Worm (Caenorhabditis elegans) whole organism, young adult: Measurements from ENCODE around the gene F08B12.11.
A peak's percentile ranks its signal among the peaks of the same experiment; 100 is the strongest.

Experiments used
- B0261.1 ChIP-seq: sonication (generic microtip); optimal IDR thresholded peaks from 2 replicates; lab custom pipeline; 2016; ENCODE audit warnings: mild to moderate bottlenecking, missing genetic modification characterization, moderate library complexity, missing compliant biosample characterization
- C17E4.6 ChIP-seq: fragments of 200-800 bp; sonication (Bioruptor generic); IDR thresholded peaks from 2 replicates; pipeline ENCODE4 v1.3.6; 2022; ENCODE audit warnings: missing genetic modification reagents, missing genetic modification characterization, missing compliant biosample characterization
- D2030.7 ChIP-seq: fragments of 200-800 bp; sonication (Bioruptor generic); IDR thresholded peaks from 2 replicates; pipeline ENCODE4 v1.3.6; 2022; ENCODE audit warnings: missing genetic modification reagents, missing genetic modification characterization, missing compliant biosample characterization
- F33H1.4 ChIP-seq: fragments of 200-800 bp; sonication (Bioruptor generic); IDR thresholded peaks from 2 replicates; pipeline ENCODE4 v1.3.6; 2022; ENCODE audit warnings: missing genetic modification reagents, missing genetic modification characterization, missing compliant biosample characterization
- F37B4.10 ChIP-seq: fragments of 200-800 bp; sonication (Bioruptor generic); IDR thresholded peaks from 2 replicates; pipeline ENCODE4 v1.3.6; 2022; ENCODE audit warnings: missing genetic modification characterization, missing compliant biosample characterization
- F52B5.7 ChIP-seq: sonication (generic microtip); optimal IDR thresholded peaks from 2 replicates; lab custom pipeline; 2016; ENCODE audit warnings: mild to moderate bottlenecking, missing genetic modification characterization, missing compliant biosample characterization
- F57A8.1 ChIP-seq: fragments of 200-800 bp; sonication (Bioruptor generic); optimal IDR thresholded peaks from 2 replicates; lab custom pipeline; 2018; ENCODE audit warnings: mild to moderate bottlenecking, missing genetic modification characterization, moderate library complexity, missing compliant biosample characterization
- K11D2.4 ChIP-seq: fragments of 200-800 bp; sonication (Bioruptor generic); IDR thresholded peaks from 2 replicates; pipeline ENCODE4 v1.3.6; 2022; ENCODE audit warnings: missing genetic modification reagents, missing genetic modification characterization, missing compliant biosample characterization
- K12H6.12 ChIP-seq: fragments of 200-800 bp; sonication (Bioruptor generic); optimal IDR thresholded peaks from 2 replicates; lab custom pipeline; 2018; ENCODE audit warnings: mild to moderate bottlenecking, missing genetic modification characterization, missing compliant biosample characterization
- T26A5.8 ChIP-seq: sonication (generic microtip); optimal IDR thresholded peaks from 2 replicates; lab custom pipeline; 2016; ENCODE audit warnings: missing genetic modification characterization, missing compliant biosample characterization
- Y56A3A.18 ChIP-seq: fragments of 200-800 bp; sonication (Bioruptor generic); IDR thresholded peaks from 2 replicates; pipeline ENCODE4 v1.3.6; 2022; ENCODE audit warnings: missing genetic modification reagents, missing genetic modification characterization, missing compliant biosample characterization
- attf-3 ChIP-seq: fragments of 200-800 bp; sonication (Bioruptor generic); conservative IDR thresholded peaks from 2 replicates; pipeline ENCODE4 v1.3.6; 2022; ENCODE audit warnings: missing genetic modification reagents, missing genetic modification characterization, missing compliant biosample characterization
- bed-1 ChIP-seq: fragments of 200-800 bp; sonication (Bioruptor generic); IDR thresholded peaks from 2 replicates; pipeline ENCODE4 v1.3.6; 2022; ENCODE audit warnings: missing genetic modification reagents, missing genetic modification characterization, missing compliant biosample characterization
- ccch-3 ChIP-seq: fragments of 200-800 bp; sonication (Bioruptor generic); optimal IDR thresholded peaks from 2 replicates; lab custom pipeline; 2018; ENCODE audit warnings: mild to moderate bottlenecking, missing genetic modification characterization, missing compliant biosample characterization
- cebp-2 ChIP-seq: fragments of 200-800 bp; sonication (Bioruptor generic); IDR thresholded peaks from 2 replicates; pipeline ENCODE4 v1.3.6; 2022; ENCODE audit warnings: missing genetic modification characterization, missing compliant biosample characterization
- ceh-91 ChIP-seq: fragments of 200-800 bp; sonication (Bioruptor generic); IDR thresholded peaks from 2 replicates; pipeline ENCODE4 v1.3.6; 2022; ENCODE audit warnings: missing genetic modification reagents, missing genetic modification characterization, missing compliant biosample characterization
- die-1 ChIP-seq: sonication (generic microtip); optimal IDR thresholded peaks from 2 replicates; lab custom pipeline; 2016; ENCODE audit warnings: missing genotype, mild to moderate bottlenecking, missing genetic modification characterization, missing compliant biosample characterization
- dpl-1 ChIP-seq: fragments of 150-350 bp; optimal IDR thresholded peaks from 2 replicates; lab custom pipeline; 2014; ENCODE audit warnings: missing biosample characterization, missing genetic modification reagents, missing genetic modification characterization
- egl-44 ChIP-seq: fragments of 200-800 bp; sonication (Bioruptor generic); IDR thresholded peaks from 2 replicates; pipeline ENCODE4 v1.3.6; 2022; ENCODE audit warnings: missing genetic modification reagents, missing genetic modification characterization, missing compliant biosample characterization
- him-1 ChIP-seq: sonication (generic microtip); optimal IDR thresholded peaks from 2 replicates; lab custom pipeline; 2016; ENCODE audit warnings: missing genotype, missing genetic modification reagents, missing genetic modification characterization, missing compliant biosample characterization
- hlh-26 ChIP-seq: fragments of 200-800 bp; sonication (Bioruptor generic); conservative IDR thresholded peaks from 2 replicates; pipeline ENCODE4 v1.3.6; 2022; ENCODE audit warnings: missing genetic modification reagents, missing genetic modification characterization, missing compliant biosample characterization
- let-526 ChIP-seq: fragments of 200-800 bp; sonication (Bioruptor generic); IDR thresholded peaks from 2 replicates; pipeline ENCODE4 v1.3.6; 2022; ENCODE audit warnings: missing genetic modification reagents, missing genetic modification characterization, missing compliant biosample characterization
- madf-10 ChIP-seq: sonication (generic microtip); optimal IDR thresholded peaks from 2 replicates; lab custom pipeline; 2016; ENCODE audit warnings: mild to moderate bottlenecking, missing genetic modification characterization, missing compliant biosample characterization
- madf-3 ChIP-seq: fragments of 200-800 bp; sonication (Bioruptor generic); IDR thresholded peaks from 2 replicates; pipeline ENCODE4 v1.3.6; 2022; ENCODE audit warnings: missing genetic modification reagents, missing genetic modification characterization, missing compliant biosample characterization
- madf-6 ChIP-seq: fragments of 200-800 bp; sonication (Bioruptor generic); IDR thresholded peaks from 2 replicates; pipeline ENCODE4 v1.3.6; 2022; ENCODE audit warnings: missing genetic modification reagents, missing genetic modification characterization, missing compliant biosample characterization
- mcd-1 ChIP-seq: fragments of 200-800 bp; sonication (Bioruptor generic); IDR thresholded peaks from 2 replicates; pipeline ENCODE4 v1.3.6; 2022; ENCODE audit warnings: missing genetic modification reagents, missing genetic modification characterization, missing compliant biosample characterization
- nfya-1 ChIP-seq: sonication (generic microtip); optimal IDR thresholded peaks from 2 replicates; lab custom pipeline; 2017; ENCODE audit warnings: antibody characterized with exemption, missing compliant biosample characterization, missing genetic modification characterization, borderline replicate concordance; ENCODE audit not compliant: insufficient read depth
- nfya-2 ChIP-seq: fragments of 200-800 bp; sonication (Bioruptor generic); IDR thresholded peaks from 2 replicates; pipeline ENCODE4 v1.3.6; 2022; ENCODE audit warnings: missing genetic modification reagents, missing genetic modification characterization, missing compliant biosample characterization
- nfyb-1 ChIP-seq: fragments of 200-800 bp; sonication (Bioruptor generic); IDR thresholded peaks from 2 replicates; pipeline ENCODE4 v1.3.6; 2022; ENCODE audit warnings: missing genetic modification reagents, missing genetic modification characterization, missing compliant biosample characterization
- nhr-120 ChIP-seq: fragments of 200-800 bp; sonication (Bioruptor generic); IDR thresholded peaks from 2 replicates; pipeline ENCODE4 v1.3.6; 2022; ENCODE audit warnings: missing genetic modification characterization, missing compliant biosample characterization
- nhr-90 ChIP-seq: sonication (generic microtip); optimal IDR thresholded peaks from 2 replicates; lab custom pipeline; 2016; ENCODE audit warnings: missing genotype, mild to moderate bottlenecking, missing genetic modification characterization, missing compliant biosample characterization
- rcor-1 ChIP-seq: fragments of 200-800 bp; sonication (Bioruptor generic); IDR thresholded peaks from 2 replicates; pipeline ENCODE4 v1.3.6; 2022; ENCODE audit warnings: missing genetic modification reagents, missing genetic modification characterization, missing compliant biosample characterization
- snpc-3.4 ChIP-seq: sonication (generic microtip); optimal IDR thresholded peaks from 2 replicates; lab custom pipeline; 2017; ENCODE audit warnings: missing genetic modification characterization, mild to moderate bottlenecking, missing compliant biosample characterization, antibody characterized with exemption, moderate library complexity, missing genotype, missing genetic modification reagents
- snpc-4 ChIP-seq, 5 experiments: fragments of 150-350 bp in 1 of 5; sonication (generic microtip) in 4 of 5; optimal IDR thresholded peaks; 2 replicates each; lab custom pipeline; 2014 to 2018; ENCODE audit warnings: missing genetic modification characterization in 5 of 5, missing biosample characterization in 3 of 5, antibody characterized with exemption in 2 of 5, mild to moderate bottlenecking in 2 of 5, missing compliant biosample characterization in 2 of 5, missing genotype in 2 of 5, moderate library complexity in 2 of 5, missing genetic modification reagents in 1 of 5
- sptf-2 ChIP-seq: fragments of 200-800 bp; sonication (Bioruptor generic); optimal IDR thresholded peaks from 2 replicates; lab custom pipeline; 2018; ENCODE audit warnings: mild to moderate bottlenecking, missing genetic modification characterization, missing compliant biosample characterization
- tbp1 ChIP-seq: fragments of 200-800 bp; sonication (Bioruptor generic); optimal IDR thresholded peaks from 2 replicates; lab custom pipeline; 2018; ENCODE audit warnings: mild to moderate bottlenecking, missing genetic modification characterization, missing compliant biosample characterization
- tbx-9 ChIP-seq: sonication (generic microtip); optimal IDR thresholded peaks from 2 replicates; lab custom pipeline; 2016; ENCODE audit warnings: borderline replicate concordance, missing genetic modification characterization, inconsistent platforms, missing compliant biosample characterization
- ztf-3 ChIP-seq: fragments of 200-800 bp; sonication (Bioruptor generic); optimal IDR thresholded peaks from 2 replicates; lab custom pipeline; 2018; ENCODE audit warnings: mild to moderate bottlenecking, missing genetic modification characterization, missing compliant biosample characterization
- ztf-6 ChIP-seq: fragments of 200-800 bp; sonication (Bioruptor generic); IDR thresholded peaks from 2 replicates; pipeline ENCODE4 v1.3.6; 2022; ENCODE audit warnings: missing genetic modification reagents, missing genetic modification characterization, missing compliant biosample characterization

Gene F08B12.11

DNA sequence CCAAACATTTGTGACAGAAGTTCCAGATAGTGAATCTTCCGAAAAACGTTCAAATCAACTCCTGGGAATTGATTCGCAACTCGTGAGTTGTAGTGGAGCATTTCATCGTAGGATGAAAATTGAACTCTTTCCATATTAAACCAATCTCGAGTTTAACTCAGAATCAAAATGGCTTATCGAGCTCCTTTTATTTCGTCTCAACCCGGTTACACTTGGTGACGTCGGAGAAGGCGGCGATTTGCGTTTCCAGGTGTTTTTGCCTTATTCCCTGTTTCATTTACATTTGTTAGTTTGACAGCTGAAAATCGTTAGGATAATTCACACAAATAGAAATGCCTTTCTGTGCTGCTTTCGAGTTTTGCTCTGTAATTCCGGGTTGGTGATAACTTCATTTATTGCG lies 9.3 kb upstream of the F08B12.11 start, which contains the start of gene F42E11.3:
TSS of gene F42E11.3 (minus strand) at position 101 of the 400 bp plus-strand sequence.
- TF ChIP-seq ceh-91 (no peak), dpl-1 (no peak), K11D2.4 (GFP tag; lab: Robert Waterston, UW) (no peak), tbx-9 (tag; lab: Kevin White, UChicago) (no peak), T26A5.8 (no peak), C17E4.6 (no peak), nhr-90 (tag; lab: Kevin White, UChicago) (no peak), snpc-4 (GFP tag; optimal IDR thresholded peaks at IDR 0.05; lab: Kevin White, UChicago) (no peak), snpc-4 (tag; optimal IDR thresholded peaks at IDR 0.05; lab: Kevin White, UChicago) (no peak), nhr-120 (GFP tag; lab: Robert Waterston, UW) (no peak), mcd-1 (no peak), B0261.1 (tag; lab: Kevin White, UChicago) (no peak), F37B4.10 (GFP tag; lab: Robert Waterston, UW) (no peak), nfya-1 (tag; lab: Kevin White, UChicago) (no peak)

ce11 chrX:11377370-11377769 lies 7.5 kb upstream of the F08B12.11 start, which contains the start of gene tni-1:
TSS of gene tni-1 (minus strand) at chrX:11377470.
- TF ChIP-seq die-1 (tag; lab: Kevin White, UChicago), result no peak
- TF ChIP-seq sptf-2, result no peak
- no peak for TF ChIP-seq nfya-2 (GFP tag; lab: Robert Waterston, UW)
- TF ChIP-seq F52B5.7 (tag; lab: Kevin White, UChicago), result no peak
- no peak for TF ChIP-seq snpc-3.4
- TF ChIP-seq let-526 (GFP tag; lab: Robert Waterston, UW), result no peak
- no peak for TF ChIP-seq ztf-6 (GFP tag; lab: Robert Waterston, UW)
- no peak for TF ChIP-seq T26A5.8
- no peak for TF ChIP-seq D2030.7 (GFP tag; lab: Robert Waterston, UW)
- TF ChIP-seq bed-1 (GFP tag; lab: Robert Waterston, UW), result no peak
- no peak for TF ChIP-seq cebp-2 (GFP tag; lab: Robert Waterston, UW)
- TF ChIP-seq madf-10 (tag; lab: Kevin White, UChicago), result no peak
- no peak for TF ChIP-seq madf-3 (GFP tag; lab: Robert Waterston, UW)
- no peak for TF ChIP-seq ztf-3 (GFP tag; lab: Kevin White, UChicago)
- TF ChIP-seq him-1 (tag; lab: Kevin White, UChicago), result no peak
- TF ChIP-seq ceh-91, result no peak

ce11 chrX:11379135-11379781 lies 5.6 kb upstream of the F08B12.11 start:
- TF ChIP-seq sptf-2 (peak; percentile 20), K12H6.12 (tag; lab: Kevin White, UChicago) (peak; percentile 40), F57A8.1 (no peak)
- TF ChIP-seq, all 124 proteins: peak for 2

ce11 chrX:11383359-11383758 lies 1.5 kb upstream of the F08B12.11 start:
- TF ChIP-seq madf-6 (GFP tag; lab: Robert Waterston, UW), result no peak
- no peak for TF ChIP-seq hlh-26 (GFP tag; lab: Robert Waterston, UW)
- no peak for TF ChIP-seq madf-10 (tag; lab: Kevin White, UChicago)
- no peak for TF ChIP-seq nfyb-1 (GFP tag; lab: Robert Waterston, UW)
- TF ChIP-seq rcor-1 (GFP tag; lab: Robert Waterston, UW), result no peak
- TF ChIP-seq egl-44, result no peak
- TF ChIP-seq tbp1 (GFP tag; lab: Kevin White, UChicago), result no peak
- TF ChIP-seq attf-3 (GFP tag; lab: Robert Waterston, UW), result no peak
- no peak for TF ChIP-seq ztf-6 (GFP tag; lab: Robert Waterston, UW)
- TF ChIP-seq Y56A3A.18 (GFP tag; lab: Robert Waterston, UW), result no peak
- TF ChIP-seq sptf-2, result no peak
- TF ChIP-seq ccch-3, result no peak
- no peak for TF ChIP-seq F33H1.4
- no peak for TF ChIP-seq die-1 (tag; lab: Kevin White, UChicago)
